Worm (Caenorhabditis elegans): ENCODE measurements around the gene srt-29.

DNA sequence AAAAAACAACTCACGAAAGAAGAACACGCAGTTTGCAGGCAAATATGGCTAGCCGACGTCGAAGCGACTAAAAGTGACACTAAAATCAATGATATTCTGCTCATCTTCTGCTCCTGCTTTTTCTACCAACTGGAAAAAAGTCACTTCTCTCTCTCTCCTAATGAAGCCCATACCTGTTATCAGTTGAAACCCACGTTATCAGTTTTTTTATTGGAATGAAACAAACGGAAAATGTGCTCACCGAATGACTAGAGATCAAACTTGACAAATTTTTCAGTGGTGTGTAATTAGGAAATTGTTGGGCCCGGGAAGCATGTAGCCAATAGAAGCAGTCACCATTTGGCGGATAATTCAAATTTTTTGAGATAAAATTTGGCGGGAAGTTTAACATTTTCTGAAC lies 7.5 kb downstream of the srt-29 start, which contains the start of gene C24B9.3:
- TF ChIP-seq R02D3.7 (tag; optimal IDR thresholded peaks at IDR 0.05) (no peak), nhr-12 (tag; optimal IDR thresholded peaks at IDR 0.05) (no peak), ztf-4 (tag; optimal IDR thresholded peaks at IDR 0.05) (no peak), nhr-28 (tag; optimal IDR thresholded peaks at IDR 0.05) (no peak), skn-1 (tag; optimal IDR thresholded peaks at IDR 0.05) (no peak), ceh-82 (tag; optimal IDR thresholded peaks at IDR 0.05) (no peak), fkh-2 (tag; optimal IDR thresholded peaks at IDR 0.05) (no peak), egl-27 (tag; optimal IDR thresholded peaks at IDR 0.05) (no peak), unc-62 (GFP tag; optimal IDR thresholded peaks at IDR 0.05) (no peak), jun-1 (tag; optimal IDR thresholded peaks at IDR 0.05) (no peak), snpc-4 (tag; optimal IDR thresholded peaks at IDR 0.05) (no peak), ama-1 (optimal IDR thresholded peaks at IDR 0.05) (no peak), nhr-11 (tag; optimal IDR thresholded peaks at IDR 0.05) (no peak)

Measured in whole organism, L3 larva.